Fruit fly (Drosophila melanogaster) whole organism, embryonic: ENCODE measurements around the gene Rilpl.

Experiments used
- Abd-B ChIP-seq: fragments of 200-800 bp; sonication (Bioruptor generic); optimal IDR thresholded peaks from 2 replicates; lab custom pipeline; 2018; ENCODE audit warnings: missing biosample characterization, mild to moderate bottlenecking, missing genetic modification characterization, moderate library complexity
- Atf6 ChIP-seq: fragments of 200-800 bp; sonication (Bioruptor generic); IDR thresholded peaks from 2 replicates; pipeline ENCODE4 v1.3.6; 2022; ENCODE audit warnings: missing biosample characterization, missing genetic modification characterization
- Awh ChIP-seq: fragments of 200-800 bp; sonication (Bioruptor generic); IDR thresholded peaks from 2 replicates; pipeline ENCODE4, ENCODE4 v1.3.6; 2022; ENCODE audit warnings: missing biosample characterization, missing genetic modification characterization
- CG10543 ChIP-seq: fragments of 200-800 bp; sonication (Bioruptor generic); optimal IDR thresholded peaks from 3 replicates; lab custom pipeline; 2017; ENCODE audit warnings: missing biosample characterization, mild to moderate bottlenecking, missing genetic modification characterization, moderate library complexity
- CG11093 ChIP-seq: fragments of 200-800 bp; sonication (Bioruptor generic); IDR thresholded peaks from 3 replicates; pipeline ENCODE4 v1.3.6; 2022; ENCODE audit warnings: missing biosample characterization, missing genetic modification characterization
- CG11398 ChIP-seq: fragments of 200-800 bp; sonication (Bioruptor generic); optimal IDR thresholded peaks from 2 replicates; lab custom pipeline; 2016; ENCODE audit warnings: missing biosample characterization, missing genetic modification characterization
- CG12744 ChIP-seq: fragments of 200-800 bp; sonication (Bioruptor generic); optimal IDR thresholded peaks from 2 replicates; lab custom pipeline; 2016; ENCODE audit warnings: missing biosample characterization, missing genetic modification characterization
- CG12769 ChIP-seq: fragments of 200-800 bp; sonication (Bioruptor generic); optimal IDR thresholded peaks from 2 replicates; lab custom pipeline; 2019; ENCODE audit warnings: missing biosample characterization, mild to moderate bottlenecking, missing genetic modification characterization, moderate library complexity
- CG13123 ChIP-seq: fragments of 200-800 bp; sonication (Bioruptor generic); optimal IDR thresholded peaks from 2 replicates; lab custom pipeline; 2016; ENCODE audit warnings: missing biosample characterization, missing genetic modification characterization
- CG13894 ChIP-seq: fragments of 200-800 bp; sonication (Bioruptor generic); optimal IDR thresholded peaks from 3 replicates; lab custom pipeline; 2018; ENCODE audit warnings: missing biosample characterization, mild to moderate bottlenecking, missing genetic modification characterization, moderate library complexity
- CG15269 ChIP-seq: fragments of 200-800 bp; sonication (Bioruptor generic); optimal IDR thresholded peaks from 2 replicates; lab custom pipeline; 2018; ENCODE audit warnings: missing biosample characterization, mild to moderate bottlenecking, missing genetic modification characterization, moderate library complexity
- CG16779 ChIP-seq: fragments of 200-800 bp; sonication (Bioruptor generic); IDR thresholded peaks from 2 replicates; pipeline ENCODE4 v1.3.6; 2022; ENCODE audit warnings: missing biosample characterization, missing genetic modification characterization
- CG2199 ChIP-seq: fragments of 200-800 bp; sonication (Bioruptor generic); IDR thresholded peaks from 3 replicates; pipeline ENCODE4 v1.3.6; 2022; ENCODE audit warnings: missing biosample characterization, missing genetic modification characterization
- CG3163 ChIP-seq: fragments of 200-800 bp; sonication (Bioruptor generic); optimal IDR thresholded peaks from 3 replicates; lab custom pipeline; 2016; ENCODE audit warnings: missing biosample characterization, missing genetic modification characterization
- CG32532 ChIP-seq: fragments of 200-800 bp; sonication (Bioruptor generic); IDR thresholded peaks from 2 replicates; pipeline ENCODE4 v1.3.6; 2022; ENCODE audit warnings: missing biosample characterization, missing genetic modification characterization
- CG3407 ChIP-seq: fragments of 200-800 bp; sonication (Bioruptor generic); optimal IDR thresholded peaks from 2 replicates; lab custom pipeline; 2018; ENCODE audit warnings: missing biosample characterization, mild to moderate bottlenecking, missing genetic modification characterization
- CG6854 ChIP-seq: fragments of 200-800 bp; sonication (Bioruptor generic); optimal IDR thresholded peaks from 3 replicates; lab custom pipeline; 2017; ENCODE audit warnings: missing biosample characterization, mild to moderate bottlenecking, missing genetic modification characterization
- CG8944 ChIP-seq: fragments of 200-800 bp; sonication (Bioruptor generic); optimal IDR thresholded peaks from 3 replicates; lab custom pipeline; 2016; ENCODE audit warnings: missing biosample characterization, missing genetic modification characterization
- Dip3 ChIP-seq: fragments of 200-800 bp; sonication (Bioruptor generic); optimal IDR thresholded peaks from 3 replicates; lab custom pipeline; 2016; ENCODE audit warnings: missing biosample characterization, missing genetic modification characterization
- Dll ChIP-seq: fragments of 200-800 bp; sonication (Bioruptor generic); IDR thresholded peaks from 4 replicates; pipeline ENCODE4 v1.3.6; 2022; ENCODE audit warnings: missing biosample characterization, missing genetic modification characterization; ENCODE audit not compliant: partially characterized antibody
- Doc2 ChIP-seq: fragments of 200-800 bp; sonication (Bioruptor generic); IDR thresholded peaks from 2 replicates; pipeline ENCODE4 v1.3.6; 2022; ENCODE audit warnings: missing biosample characterization, missing genetic modification characterization
- Doc3 ChIP-seq: fragments of 200-800 bp; sonication (Bioruptor generic); IDR thresholded peaks from 3 replicates; pipeline ENCODE4 v1.3.6; 2022; ENCODE audit warnings: missing biosample characterization, missing genetic modification characterization; ENCODE audit not compliant: partially characterized antibody
- Dp ChIP-seq: fragments of 200-800 bp; sonication (Bioruptor generic); optimal IDR thresholded peaks from 2 replicates; lab custom pipeline; 2018; ENCODE audit warnings: missing biosample characterization, mild to moderate bottlenecking, missing genetic modification characterization, moderate library complexity
- Eip74EF ChIP-seq, 2 experiments: fragments of 200-800 bp in 1 of 2; fragments of >200 bp in 1 of 2; sonication (Bioruptor generic) in 1 of 2; optimal IDR thresholded peaks; 2 replicates each; lab custom pipeline; 2017 to 2019; ENCODE audit warnings: missing biosample characterization in 2 of 2, missing genetic modification characterization in 2 of 2, mild to moderate bottlenecking in 1 of 2, moderate library complexity in 1 of 2
- Fer3 ChIP-seq: fragments of 200-800 bp; sonication (Bioruptor generic); optimal IDR thresholded peaks from 2 replicates; lab custom pipeline; 2018; ENCODE audit warnings: missing biosample characterization, mild to moderate bottlenecking, missing genetic modification characterization, moderate library complexity
- Hr78 ChIP-seq, 2 experiments: fragments of 200-800 bp in 1 of 2; fragments of >200 bp in 1 of 2; sonication (Bioruptor generic) in 1 of 2; optimal IDR thresholded peaks; 2 replicates each; lab custom pipeline; 2017 to 2019; ENCODE audit warnings: missing biosample characterization in 2 of 2, missing genetic modification characterization in 2 of 2, mild to moderate bottlenecking in 1 of 2, moderate library complexity in 1 of 2
- Jarid2 ChIP-seq: fragments of 200-800 bp; sonication (Bioruptor generic); optimal IDR thresholded peaks from 3 replicates; lab custom pipeline; 2017; ENCODE audit warnings: mild to moderate bottlenecking, missing biosample characterization, missing genetic modification reagents, missing genetic modification characterization
- Lpt ChIP-seq: fragments of >200 bp; optimal IDR thresholded peaks from 2 replicates; lab custom pipeline; 2018; ENCODE audit warnings: missing biosample characterization, missing genetic modification characterization
- MTF-1 ChIP-seq: fragments of 200-800 bp; sonication (Bioruptor generic); optimal IDR thresholded peaks from 2 replicates; lab custom pipeline; 2018; ENCODE audit warnings: missing biosample characterization, mild to moderate bottlenecking, missing genetic modification characterization, borderline replicate concordance
- Nf-YA ChIP-seq: fragments of 200-800 bp; sonication (Bioruptor generic); IDR thresholded peaks from 2 replicates; pipeline ENCODE4 v1.3.6; 2022; ENCODE audit warnings: missing biosample characterization, missing genetic modification characterization
- Oaz ChIP-seq: fragments of 200-800 bp; sonication (Bioruptor generic); IDR thresholded peaks from 2 replicates; pipeline ENCODE4 v1.3.6; 2022; ENCODE audit warnings: missing biosample characterization, missing genetic modification characterization
- Ptx1 ChIP-seq: fragments of 200-800 bp; sonication (Bioruptor generic); IDR thresholded peaks from 2 replicates; pipeline ENCODE4 v1.3.6; 2022; ENCODE audit warnings: missing biosample characterization, missing genetic modification characterization
- Rx ChIP-seq: fragments of 200-800 bp; sonication (Bioruptor generic); IDR thresholded peaks from 2 replicates; pipeline ENCODE4 v1.3.6; 2022; ENCODE audit warnings: missing biosample characterization, missing genetic modification characterization
- al ChIP-seq: fragments of 200-800 bp; sonication (Bioruptor generic); IDR thresholded peaks from 2 replicates; pipeline ENCODE4 v1.3.6; 2022; ENCODE audit warnings: missing biosample characterization, missing genetic modification characterization
- cad ChIP-seq: fragments of >200 bp; optimal IDR thresholded peaks from 2 replicates; lab custom pipeline; 2017; ENCODE audit warnings: missing biosample characterization, missing genetic modification characterization
- cg ChIP-seq: fragments of 200-800 bp; sonication (Bioruptor generic); optimal IDR thresholded peaks from 3 replicates; lab custom pipeline; 2019; ENCODE audit warnings: missing biosample characterization, mild to moderate bottlenecking, missing genetic modification characterization, moderate library complexity
- disco-r ChIP-seq: fragments of 200-800 bp; sonication (Bioruptor generic); optimal IDR thresholded peaks from 2 replicates; lab custom pipeline; 2016; ENCODE audit warnings: missing biosample characterization, missing genetic modification characterization
- gsb ChIP-seq: fragments of 200-800 bp; sonication (Bioruptor generic); IDR thresholded peaks from 2 replicates; pipeline ENCODE4 v1.3.6; 2022; ENCODE audit warnings: missing biosample characterization, missing genetic modification characterization
- hkb ChIP-seq, 2 experiments: fragments of 200-800 bp in 1 of 2; fragments of >200 bp in 1 of 2; sonication (Bioruptor generic) in 1 of 2; IDR thresholded peaks in 1 of 2; optimal IDR thresholded peaks in 1 of 2; 2 replicates each; pipeline versions ENCODE4 v1.3.6 to Lab custom; 2017 to 2022; ENCODE audit warnings: missing biosample characterization in 1 of 2, missing genetic modification characterization in 1 of 2
- lab ChIP-seq: fragments of 200-800 bp; sonication (Bioruptor generic); optimal IDR thresholded peaks from 3 replicates; lab custom pipeline; 2017; ENCODE audit warnings: missing biosample characterization, missing genetic modification characterization, mild to moderate bottlenecking, moderate library complexity, missing genetic modification reagents
- lilli ChIP-seq: fragments of 200-800 bp; sonication (Bioruptor generic); optimal IDR thresholded peaks from 3 replicates; lab custom pipeline; 2016; ENCODE audit warnings: missing biosample characterization, missing genetic modification characterization
- mirr ChIP-seq: fragments of 200-800 bp; sonication (Bioruptor generic); optimal IDR thresholded peaks from 3 replicates; lab custom pipeline; 2018; ENCODE audit warnings: missing biosample characterization, mild to moderate bottlenecking, missing genetic modification characterization
- pho ChIP-seq: fragments of 200-800 bp; sonication (Bioruptor generic); optimal IDR thresholded peaks from 2 replicates; lab custom pipeline; 2016; ENCODE audit warnings: missing biosample characterization, missing genetic modification characterization
- repo ChIP-seq: fragments of 200-800 bp; sonication (Bioruptor generic); optimal IDR thresholded peaks from 2 replicates; lab custom pipeline; 2016; ENCODE audit warnings: missing biosample characterization, missing genetic modification characterization
- rib ChIP-seq: fragments of 200-800 bp; sonication (Bioruptor generic); IDR thresholded peaks from 2 replicates; pipeline ENCODE4 v1.3.6; 2022; ENCODE audit warnings: missing biosample characterization, missing genetic modification characterization
- sd ChIP-seq: fragments of 200-800 bp; sonication (Bioruptor generic); optimal IDR thresholded peaks from 3 replicates; lab custom pipeline; 2018; ENCODE audit warnings: missing biosample characterization, mild to moderate bottlenecking, missing genetic modification characterization, moderate library complexity
- sens ChIP-seq: fragments of 200-800 bp; sonication (Bioruptor generic); peaks from one replicate; lab custom pipeline; 2016; ENCODE audit warnings: missing biosample characterization, missing genetic modification characterization
- trem ChIP-seq: fragments of 200-800 bp; optimal IDR thresholded peaks from 3 replicates; lab custom pipeline; 2019; ENCODE audit warnings: missing biosample characterization, mild to moderate bottlenecking, missing genetic modification characterization, moderate library complexity

Rilpl gene

DNA sequence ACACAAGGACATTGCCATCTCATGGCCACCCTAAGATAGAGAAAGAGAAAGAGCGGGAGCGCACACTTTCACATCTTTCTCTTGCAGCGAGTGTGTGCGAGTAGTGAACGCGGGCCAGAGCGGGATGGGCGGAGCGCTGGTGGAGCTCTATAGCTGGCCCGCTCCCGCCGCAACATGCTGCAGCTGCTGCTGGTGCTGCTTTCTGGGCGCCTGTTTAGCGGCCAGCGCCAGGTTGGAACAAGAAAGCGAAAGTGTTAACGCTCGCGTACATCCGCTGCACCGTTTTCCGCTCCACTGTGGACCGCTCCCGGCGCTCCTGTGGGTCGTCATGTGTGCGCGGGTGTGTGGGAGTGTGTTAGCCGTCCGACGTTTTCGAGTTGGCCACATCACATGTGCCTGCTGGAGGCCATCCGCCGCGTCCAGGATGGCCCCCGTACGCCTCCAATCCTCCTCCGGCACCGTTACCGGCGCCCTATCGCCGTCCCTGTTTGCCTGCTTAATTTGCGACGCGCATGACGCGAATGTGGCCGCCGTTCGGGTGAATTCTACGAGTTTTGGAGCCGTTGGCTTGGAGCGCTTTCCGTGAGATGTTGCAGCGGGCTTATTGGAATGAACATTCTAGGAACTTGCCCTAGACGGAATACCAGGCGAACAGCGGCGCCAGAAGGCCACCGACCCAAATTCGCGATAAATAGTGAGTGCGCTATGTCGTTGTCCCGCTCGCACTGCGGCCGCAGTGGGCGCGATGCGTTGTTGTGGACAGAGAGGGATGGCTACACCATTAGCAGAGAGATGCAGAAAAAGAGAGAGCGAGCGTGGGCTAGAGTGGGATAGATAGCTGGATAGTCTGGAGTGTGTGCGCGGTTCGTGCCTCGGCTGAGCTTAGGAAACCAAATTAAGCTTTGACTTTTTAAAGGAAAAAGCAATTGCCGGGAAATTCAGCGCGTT lies 6.5 kb downstream of the Rilpl start (continued):
- 0 out of 4 replicates have a peak, but pooled peaks have one; percentile 27 for TF ChIP-seq Dll (GFP tag; lab: Robert Waterston, UW)
- no peak for TF ChIP-seq Atf6 (GFP tag; lab: Robert Waterston, UW)
- TF ChIP-seq lilli (GFP tag; lab: Kevin White, UChicago) = no peak
- no peak for TF ChIP-seq trem (tag; lab: Kevin White, UChicago)
- peak; percentile 63 for TF ChIP-seq CG13894 (tag; lab: Kevin White, UChicago)
- no peak for TF ChIP-seq MTF-1
- no peak for TF ChIP-seq CG16779 (GFP tag; lab: Robert Waterston, UW)
- TF ChIP-seq CG3163 = peak; percentile 37
- TF ChIP-seq Abd-B = no peak
- TF ChIP-seq CG15269 (tag; lab: Kevin White, UChicago) = no peak
- TF ChIP-seq lab = peak; percentile 24
- TF ChIP-seq Nf-YA = 0 out of 2 replicates have a peak, but pooled peaks have one; percentile 7
- 0 out of 3 replicates have a peak, but pooled peaks have one; percentile 18 for TF ChIP-seq CG2199 (GFP tag; lab: Robert Waterston, UW)
- no peak for TF ChIP-seq pho
- no peak for TF ChIP-seq Lpt (GFP tag; lab: Kevin White, UChicago)
- peak; percentile 38 for TF ChIP-seq Dip3 (GFP tag; lab: Kevin White, UChicago)
- TF ChIP-seq cg (GFP tag; lab: Kevin White, UChicago) = peak; percentile 48
- TF ChIP-seq Eip74EF (GFP tag; optimal IDR thresholded peaks at IDR 0.05; lab: Kevin White, UChicago) = peak in 1 of 2 experiments; percentile 35
- TF ChIP-seq CG3407 (GFP tag; lab: Kevin White, UChicago) = no peak
- no peak for TF ChIP-seq CG13123 (GFP tag; lab: Kevin White, UChicago)
- no peak for TF ChIP-seq Rx (GFP tag; lab: Robert Waterston, UW)
- TF ChIP-seq hkb (optimal IDR thresholded peaks at IDR 0.05; lab: Kevin White, UChicago) = no peak
- 0 out of 2 replicates have a peak, but pooled peaks have one; percentile 12 for TF ChIP-seq hkb (GFP tag; IDR thresholded peaks at IDR 0.05; lab: Robert Waterston, UW)
- TF ChIP-seq Oaz (GFP tag; lab: Robert Waterston, UW) = 0 out of 2 replicates have a peak, but pooled peaks have one; percentile 11
- no peak for TF ChIP-seq Doc2 (GFP tag; lab: Robert Waterston, UW)
- no peak for TF ChIP-seq disco-r (GFP tag; lab: Kevin White, UChicago)
- no peak for TF ChIP-seq sens (GFP tag; lab: Kevin White, UChicago)
- no peak for TF ChIP-seq mirr (GFP tag; lab: Kevin White, UChicago)
- TF ChIP-seq CG32532 (GFP tag; lab: Robert Waterston, UW) = no peak
- TF ChIP-seq Fer3 (tag; lab: Kevin White, UChicago) = no peak
- TF ChIP-seq CG8944 (GFP tag; lab: Kevin White, UChicago) = no peak
- peak; percentile 83 for TF ChIP-seq sd (tag; lab: Kevin White, UChicago)
- no peak for TF ChIP-seq Awh
- TF ChIP-seq Jarid2 (GFP tag; lab: Kevin White, UChicago) = no peak
- peak; percentile 75 for TF ChIP-seq Dp (GFP tag; lab: Kevin White, UChicago)
- no peak for TF ChIP-seq cad (GFP tag; lab: Kevin White, UChicago)
- no peak for TF ChIP-seq Ptx1 (GFP tag; lab: Robert Waterston, UW)
- TF ChIP-seq al = no peak
- peak; percentile 91 for TF ChIP-seq CG10543 (GFP tag; lab: Kevin White, UChicago)
- TF ChIP-seq rib (GFP tag; lab: Robert Waterston, UW) = peak; percentile 50; the same call in 1 of the 2 replicates
- no peak for TF ChIP-seq CG11093 (GFP tag; lab: Robert Waterston, UW)
- TF ChIP-seq CG12769 = peak; percentile 99
- TF ChIP-seq Doc3 (GFP tag; lab: Robert Waterston, UW) = no peak
- TF ChIP-seq CG11398 = no peak
- TF ChIP-seq repo = no peak
- TF ChIP-seq gsb = no peak
- TF ChIP-seq CG6854 (GFP tag; lab: Kevin White, UChicago) = no peak
- TF ChIP-seq Hr78 (GFP tag; optimal IDR thresholded peaks at IDR 0.05; lab: Kevin White, UChicago) = no peak
- no peak for TF ChIP-seq CG12744 (GFP tag; lab: Kevin White, UChicago)
